Fruit fly (Drosophila melanogaster) whole organism, pupa: ENCODE measurements around the gene lgs.
A peak's percentile ranks its signal among the peaks of the same experiment; 100 is the strongest.

Experiments used
- CG10348 ChIP-seq: fragments of 200-800 bp; sonication (Bioruptor generic); IDR thresholded peaks from 2 replicates; pipeline ENCODE4 v1.3.6; 2022; ENCODE audit warnings: missing biosample characterization, missing genetic modification characterization
- CG12605 ChIP-seq: fragments of 200-800 bp; sonication (Bioruptor generic); IDR thresholded peaks from 2 replicates; pipeline ENCODE4 v1.3.6; 2022; ENCODE audit warnings: missing biosample characterization, missing genetic modification characterization
- CG13204 ChIP-seq: fragments of 200-800 bp; sonication (Bioruptor generic); optimal IDR thresholded peaks from 2 replicates; lab custom pipeline; 2018; ENCODE audit warnings: missing biosample characterization, mild to moderate bottlenecking, missing genetic modification characterization, moderate library complexity
- CG14655 ChIP-seq: fragments of 200-800 bp; sonication (Bioruptor generic); optimal IDR thresholded peaks from 3 replicates; lab custom pipeline; 2017; ENCODE audit warnings: mild to moderate bottlenecking, missing biosample characterization, missing genetic modification reagents, missing genetic modification characterization
- CG15710 ChIP-seq: fragments of 200-800 bp; sonication (Bioruptor generic); optimal IDR thresholded peaks from 2 replicates; lab custom pipeline; 2018; ENCODE audit warnings: missing biosample characterization, mild to moderate bottlenecking, missing genetic modification characterization, moderate library complexity
- CG17806 ChIP-seq: fragments of 200-800 bp; sonication (Bioruptor generic); optimal IDR thresholded peaks from 2 replicates; lab custom pipeline; 2018; ENCODE audit warnings: missing biosample characterization, mild to moderate bottlenecking, missing genetic modification characterization, moderate library complexity
- CG32121 ChIP-seq: fragments of 200-800 bp; sonication (Bioruptor generic); IDR thresholded peaks from 2 replicates; pipeline ENCODE4 v1.3.6; 2022; ENCODE audit warnings: missing biosample characterization, missing genetic modification characterization
- CG34367 ChIP-seq: fragments of 200-800 bp; sonication (Bioruptor generic); optimal IDR thresholded peaks from 2 replicates; lab custom pipeline; 2018; ENCODE audit warnings: missing biosample characterization, mild to moderate bottlenecking, missing genetic modification characterization
- CG4496 ChIP-seq: fragments of 200-800 bp; sonication (Bioruptor generic); IDR thresholded peaks from 3 replicates; pipeline ENCODE4 v1.3.6; 2022; ENCODE audit warnings: missing biosample characterization, missing genetic modification characterization
- CG8159 ChIP-seq: fragments of 200-800 bp; sonication (Bioruptor generic); optimal IDR thresholded peaks from 3 replicates; lab custom pipeline; 2018; ENCODE audit warnings: missing biosample characterization, mild to moderate bottlenecking, missing genetic modification characterization, moderate library complexity
- CG8301 ChIP-seq: fragments of 200-800 bp; sonication (Bioruptor generic); optimal IDR thresholded peaks from 2 replicates; lab custom pipeline; 2018; ENCODE audit warnings: missing biosample characterization, mild to moderate bottlenecking, missing genetic modification characterization
- CG9948 ChIP-seq: fragments of 200-800 bp; sonication (Bioruptor generic); optimal IDR thresholded peaks from 2 replicates; lab custom pipeline; 2018; ENCODE audit warnings: missing biosample characterization, mild to moderate bottlenecking, missing genetic modification characterization, moderate library complexity
- D1 ChIP-seq: fragments of 200-800 bp; sonication (Bioruptor generic); optimal IDR thresholded peaks from 2 replicates; lab custom pipeline; 2018; ENCODE audit warnings: missing biosample characterization, mild to moderate bottlenecking, missing genetic modification characterization, moderate library complexity
- EcR ChIP-seq: fragments of 200-800 bp; sonication (Bioruptor generic); optimal IDR thresholded peaks from 3 replicates; lab custom pipeline; 2019; ENCODE audit warnings: missing biosample characterization, missing genetic modification characterization, mild to moderate bottlenecking, moderate library complexity, missing genetic modification reagents
- Ets98B ChIP-seq: fragments of 200-800 bp; sonication (Bioruptor generic); IDR thresholded peaks from 2 replicates; pipeline ENCODE4 v1.3.6; 2022; ENCODE audit warnings: missing biosample characterization, missing genetic modification characterization
- Pif1A ChIP-seq: fragments of 200-800 bp; sonication (Bioruptor generic); optimal IDR thresholded peaks from 3 replicates; lab custom pipeline; 2016; ENCODE audit warnings: missing biosample characterization, missing genetic modification characterization
- Pif1B ChIP-seq: fragments of 200-800 bp; sonication (Bioruptor generic); optimal IDR thresholded peaks from 3 replicates; lab custom pipeline; 2016; ENCODE audit warnings: missing biosample characterization, missing genetic modification characterization
- Snoo ChIP-seq: fragments of 200-800 bp; sonication (Bioruptor generic); optimal IDR thresholded peaks from 3 replicates; lab custom pipeline; 2017; ENCODE audit warnings: missing biosample characterization, mild to moderate bottlenecking, missing genetic modification characterization, inconsistent platforms
- fd96Ca ChIP-seq: fragments of 200-800 bp; sonication (Bioruptor generic); IDR thresholded peaks from 3 replicates; pipeline ENCODE4 v1.3.6; 2022; ENCODE audit warnings: missing biosample characterization, missing genetic modification characterization
- gl ChIP-seq: fragments of 200-800 bp; sonication (Bioruptor generic); optimal IDR thresholded peaks from 2 replicates; lab custom pipeline; 2018; ENCODE audit warnings: missing biosample characterization, mild to moderate bottlenecking, missing genetic modification characterization
- rn ChIP-seq: fragments of 200-800 bp; sonication (Bioruptor generic); IDR thresholded peaks from 2 replicates; pipeline ENCODE4 v1.3.6; 2022; ENCODE audit warnings: missing biosample characterization, missing genetic modification characterization

The lgs gene

DNA sequence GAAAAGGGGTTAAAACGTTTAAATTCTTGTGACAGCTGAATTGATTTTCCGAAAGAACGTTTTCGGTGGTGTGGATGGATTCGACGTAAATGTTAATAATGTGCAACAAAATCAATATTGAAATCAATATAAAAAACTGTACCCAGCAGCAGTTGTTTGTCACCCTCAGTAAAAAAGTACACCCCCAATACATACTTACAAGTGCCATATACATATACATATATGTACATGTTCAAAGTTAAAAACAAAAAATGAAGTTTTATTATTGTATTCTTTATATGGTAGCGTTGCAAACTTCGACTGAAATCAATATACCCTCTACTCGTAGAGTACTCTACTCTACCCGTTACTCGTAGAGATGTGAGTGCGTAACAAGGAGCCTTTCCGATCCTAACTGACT is 43.8 kb upstream of the lgs start:
- TF ChIP-seq CG14655 (GFP tag; lab: Kevin White, UChicago) (no peak), gl (tag; lab: Kevin White, UChicago) (no peak), CG15710 (no peak), D1 (tag; lab: Kevin White, UChicago) (no peak), Ets98B (GFP tag; lab: Robert Waterston, UW) (no peak), Snoo (tag; lab: Kevin White, UChicago) (no peak), CG8159 (tag; lab: Kevin White, UChicago) (no peak), CG10348 (GFP tag; lab: Robert Waterston, UW) (no peak), CG32121 (no peak), rn (GFP tag; lab: Robert Waterston, UW) (no peak), CG13204 (GFP tag; lab: Kevin White, UChicago) (no peak), fd96Ca (GFP tag; lab: Robert Waterston, UW) (no peak), CG34367 (tag; lab: Kevin White, UChicago) (no peak), Pif1B (no peak), CG8301 (tag; lab: Kevin White, UChicago) (no peak)

DNA sequence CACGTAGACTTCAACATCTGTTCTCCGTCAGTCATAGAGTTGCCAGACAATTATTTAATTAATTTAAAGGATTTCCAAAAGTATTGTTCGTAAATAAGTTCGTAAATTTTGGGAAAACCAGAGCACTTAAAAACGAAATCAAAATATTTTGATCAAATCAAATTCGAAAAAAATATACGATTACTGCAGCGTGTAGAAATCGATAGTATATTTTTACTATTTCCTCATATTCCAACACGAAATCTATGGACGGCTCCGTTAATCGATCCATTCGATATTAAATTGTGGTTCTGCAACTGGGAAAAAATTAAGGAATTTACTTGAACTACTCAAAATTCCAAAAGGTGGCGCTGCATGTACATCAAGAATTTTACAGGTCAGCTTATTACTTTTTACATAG is 42.7 kb upstream of the lgs start:
- TF ChIP-seq CG8301 (tag; lab: Kevin White, UChicago): peak; percentile 3
- TF ChIP-seq CG17806 (tag; lab: Kevin White, UChicago): peak; percentile 5
- peak; percentile 50 for TF ChIP-seq D1 (tag; lab: Kevin White, UChicago)
- TF ChIP-seq CG32121: no peak
- peak; percentile 4 for TF ChIP-seq CG14655 (GFP tag; lab: Kevin White, UChicago)
- TF ChIP-seq Pif1A (GFP tag; lab: Kevin White, UChicago): peak; percentile 9
- peak; percentile 24 for TF ChIP-seq Snoo (tag; lab: Kevin White, UChicago)
- TF ChIP-seq CG15710: peak; percentile 23
- TF ChIP-seq gl (tag; lab: Kevin White, UChicago): no peak
- TF ChIP-seq CG10348 (GFP tag; lab: Robert Waterston, UW): no peak
- no peak for TF ChIP-seq CG9948 (tag; lab: Kevin White, UChicago)

DNA sequence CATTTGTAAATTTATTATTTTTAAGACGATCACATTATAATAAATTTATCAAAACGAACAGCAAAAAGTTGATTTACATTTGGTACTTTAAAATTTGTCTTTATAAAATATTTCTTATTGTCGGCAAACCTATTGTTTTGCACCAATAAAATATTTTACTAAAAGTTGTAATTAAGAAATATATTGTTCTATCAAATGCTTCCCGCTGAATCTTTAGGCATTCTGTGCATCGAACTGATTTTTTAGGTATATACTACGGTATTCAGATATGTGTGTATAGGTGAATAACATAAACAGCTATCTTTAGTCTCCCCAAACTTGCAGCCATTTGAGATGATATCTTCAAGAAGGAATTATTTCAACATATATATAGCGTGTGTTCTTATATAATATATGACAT is 42.1 kb upstream of the lgs start:
- TF ChIP-seq rn (GFP tag; lab: Robert Waterston, UW) (no peak), Pif1A (GFP tag; lab: Kevin White, UChicago) (no peak), EcR (GFP tag; lab: Kevin White, UChicago) (no peak), Snoo (tag; lab: Kevin White, UChicago) (no peak)

dm6 chr4:483646-484045 is 39.9 kb upstream of the lgs start:
- no peak for TF ChIP-seq CG32121
- TF ChIP-seq EcR (GFP tag; lab: Kevin White, UChicago): no peak
- no peak for TF ChIP-seq CG9948 (tag; lab: Kevin White, UChicago)
- TF ChIP-seq CG34367 (tag; lab: Kevin White, UChicago): no peak
- TF ChIP-seq D1 (tag; lab: Kevin White, UChicago): no peak
- no peak for TF ChIP-seq CG12605 (GFP tag; lab: Robert Waterston, UW)
- TF ChIP-seq CG4496 (GFP tag; lab: Robert Waterston, UW): no peak
- TF ChIP-seq CG14655 (GFP tag; lab: Kevin White, UChicago): no peak
- no peak for TF ChIP-seq CG10348 (GFP tag; lab: Robert Waterston, UW)
- TF ChIP-seq CG13204 (GFP tag; lab: Kevin White, UChicago): no peak
- no peak for TF ChIP-seq fd96Ca (GFP tag; lab: Robert Waterston, UW)
- TF ChIP-seq CG17806 (tag; lab: Kevin White, UChicago): no peak
- no peak for TF ChIP-seq gl (tag; lab: Kevin White, UChicago)
- TF ChIP-seq rn (GFP tag; lab: Robert Waterston, UW): no peak
- no peak for TF ChIP-seq Snoo (tag; lab: Kevin White, UChicago)
- TF ChIP-seq CG15710: no peak
- no peak for TF ChIP-seq Ets98B (GFP tag; lab: Robert Waterston, UW)
- no peak for TF ChIP-seq CG8301 (tag; lab: Kevin White, UChicago)
- TF ChIP-seq, all 21 proteins: peak for 0

DNA sequence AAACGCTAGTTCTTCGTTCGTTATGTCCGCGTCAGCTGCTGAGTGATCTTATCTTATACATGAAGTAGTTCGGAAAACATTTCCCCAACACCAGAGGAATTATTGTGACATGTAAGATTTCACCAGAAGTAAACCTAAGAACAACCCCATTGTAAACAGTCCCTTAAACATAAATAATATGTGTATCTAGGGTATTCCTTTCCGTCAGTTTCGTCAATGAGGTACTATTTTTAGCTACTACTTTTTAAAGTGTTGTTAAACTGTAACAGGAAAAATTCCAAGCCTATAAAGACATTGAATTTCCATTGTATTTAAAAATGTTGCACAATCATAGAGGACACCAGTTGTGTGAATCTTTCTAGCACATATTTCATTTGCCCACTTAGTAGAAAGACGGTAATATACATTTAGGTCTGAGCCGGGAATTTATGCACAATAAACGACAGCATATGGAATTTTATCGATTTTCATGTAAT is 39.0 kb upstream of the lgs start:
- TF ChIP-seq D1 (tag; lab: Kevin White, UChicago): peak; percentile 19
- no peak for TF ChIP-seq Snoo (tag; lab: Kevin White, UChicago)
- TF ChIP-seq, all 21 proteins: peak for 1

DNA sequence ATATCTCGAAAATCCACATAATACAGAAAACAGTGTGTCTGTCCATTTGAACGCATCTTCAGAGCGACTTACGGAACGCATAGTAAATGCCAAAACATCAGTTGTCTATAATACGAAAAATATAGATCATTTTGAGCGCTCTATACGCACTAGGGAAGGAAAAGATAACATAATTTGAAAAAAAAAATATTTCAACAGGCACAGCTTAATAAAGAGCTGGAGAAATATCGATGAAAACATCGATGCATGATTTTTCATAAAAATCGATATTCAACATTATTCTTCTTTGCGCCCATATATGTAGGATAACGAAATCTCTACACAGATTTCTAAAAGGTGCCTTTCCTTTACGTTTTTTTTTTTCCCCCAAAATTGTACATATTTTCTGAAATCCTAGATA is 38.0 kb upstream of the lgs start:
- TF ChIP-seq CG10348 (GFP tag; lab: Robert Waterston, UW) (no peak), D1 (tag; lab: Kevin White, UChicago) (no peak), CG17806 (tag; lab: Kevin White, UChicago) (no peak), CG4496 (GFP tag; lab: Robert Waterston, UW) (no peak), Snoo (tag; lab: Kevin White, UChicago) (no peak), CG32121 (no peak), Pif1A (GFP tag; lab: Kevin White, UChicago) (no peak), CG12605 (GFP tag; lab: Robert Waterston, UW) (no peak)
